Worm (Caenorhabditis elegans) whole organism, L3 larva: Measurements from ENCODE around the gene W03F9.4.
A peak's percentile ranks its signal among the peaks of the same experiment; 100 is the strongest.

Experiments
- R02D3.7 ChIP-seq: fragments of 150-350 bp; optimal IDR thresholded peaks from 2 replicates; lab custom pipeline; 2014; ENCODE audit warnings: missing biosample characterization, missing genetic modification characterization
- ZK546.5 ChIP-seq: sonication (generic microtip); optimal IDR thresholded peaks from 2 replicates; lab custom pipeline; 2017; ENCODE audit warnings: missing biosample characterization, missing genetic modification characterization
- aly-2 ChIP-seq: fragments of 150-350 bp; optimal IDR thresholded peaks from 2 replicates; lab custom pipeline; 2014; ENCODE audit warnings: missing biosample characterization, missing genetic modification characterization
- ama-1 ChIP-seq: fragments of 150-350 bp; optimal IDR thresholded peaks from 2 replicates; lab custom pipeline; 2018
- ceh-16 ChIP-seq: sonication (generic microtip); optimal IDR thresholded peaks from 2 replicates; lab custom pipeline; 2017; ENCODE audit warnings: missing biosample characterization, missing genetic modification characterization
- ceh-28 ChIP-seq: fragments of 150-350 bp; optimal IDR thresholded peaks from 2 replicates; lab custom pipeline; 2014; ENCODE audit warnings: missing biosample characterization, missing genetic modification reagents, missing genetic modification characterization
- ceh-82 ChIP-seq: fragments of 150-350 bp; optimal IDR thresholded peaks from 2 replicates; lab custom pipeline; 2014; ENCODE audit warnings: missing biosample characterization, missing genetic modification characterization
- ceh-9 ChIP-seq: sonication (generic microtip); optimal IDR thresholded peaks from 2 replicates; lab custom pipeline; 2018; ENCODE audit warnings: missing biosample characterization, missing genetic modification characterization
- daf-12 ChIP-seq: fragments of 150-350 bp; optimal IDR thresholded peaks from 2 replicates; lab custom pipeline; 2014; ENCODE audit warnings: missing biosample characterization, missing genetic modification reagents, missing genetic modification characterization
- egl-5 ChIP-seq: fragments of 150-350 bp; optimal IDR thresholded peaks from 2 replicates; lab custom pipeline; 2017; ENCODE audit warnings: missing biosample characterization, missing genetic modification reagents, missing genetic modification characterization, inconsistent platforms
- elt-1 ChIP-seq: fragments of 150-350 bp; optimal IDR thresholded peaks from 2 replicates; lab custom pipeline; 2014; ENCODE audit warnings: missing biosample characterization, missing genetic modification characterization
- elt-2 ChIP-seq: sonication (generic microtip); optimal IDR thresholded peaks from 2 replicates; lab custom pipeline; 2016; ENCODE audit warnings: missing genetic modification reagents, mild to moderate bottlenecking, missing genetic modification characterization, missing compliant biosample characterization
- elt-3 ChIP-seq, 3 experiments: fragments of 150-350 bp in 1 of 3; sonication (generic microtip) in 2 of 3; optimal IDR thresholded peaks; 2 replicates in 2 of 3; 4 replicates in 1 of 3; lab custom pipeline; 2014 to 2017; ENCODE audit warnings: missing biosample characterization in 3 of 3, missing genetic modification characterization in 3 of 3
- eor-1 ChIP-seq, 2 experiments: fragments of 150-350 bp; optimal IDR thresholded peaks; 2 replicates each; lab custom pipeline; 2014 to 2018; ENCODE audit warnings: missing biosample characterization in 2 of 2, missing genetic modification characterization in 2 of 2
- fkh-10 ChIP-seq: sonication (generic microtip); optimal IDR thresholded peaks from 2 replicates; lab custom pipeline; 2017; ENCODE audit warnings: missing biosample characterization, missing genetic modification reagents, missing genetic modification characterization
- fkh-2 ChIP-seq: fragments of 150-350 bp; optimal IDR thresholded peaks from 2 replicates; lab custom pipeline; 2014; ENCODE audit warnings: missing biosample characterization, missing genetic modification reagents, missing genetic modification characterization
- hmg-11 ChIP-seq: sonication (generic microtip); optimal IDR thresholded peaks from 2 replicates; lab custom pipeline; 2016; ENCODE audit warnings: missing genetic modification characterization, missing compliant biosample characterization
- jun-1 ChIP-seq: fragments of 150-350 bp; optimal IDR thresholded peaks from 2 replicates; lab custom pipeline; 2014; ENCODE audit warnings: missing biosample characterization, missing genetic modification reagents, missing genetic modification characterization
- lin-15B ChIP-seq: fragments of 150-350 bp; optimal IDR thresholded peaks from 2 replicates; lab custom pipeline; 2014; ENCODE audit warnings: missing biosample characterization, missing genetic modification characterization
- lin-39 ChIP-seq: fragments of 150-350 bp; optimal IDR thresholded peaks from 2 replicates; lab custom pipeline; 2018; ENCODE audit warnings: missing biosample characterization, missing genetic modification reagents, missing genetic modification characterization
- lsy-12 ChIP-seq: sonication (generic microtip); optimal IDR thresholded peaks from 2 replicates; lab custom pipeline; 2016; ENCODE audit warnings: mild to moderate bottlenecking, missing genetic modification characterization, missing compliant biosample characterization
- mml-1 ChIP-seq: fragments of 150-350 bp; sonication (generic microtip); optimal IDR thresholded peaks from 3 replicates; lab custom pipeline; 2014; ENCODE audit warnings: missing biosample characterization, missing genetic modification characterization
- nfya-1 ChIP-seq: sonication (generic microtip); optimal IDR thresholded peaks from 2 replicates; lab custom pipeline; 2017; ENCODE audit warnings: missing genetic modification characterization, mild to moderate bottlenecking, missing compliant biosample characterization, antibody characterized with exemption, moderate library complexity; ENCODE audit not compliant: insufficient read depth
- nhr-11 ChIP-seq: fragments of 150-350 bp; optimal IDR thresholded peaks from 2 replicates; lab custom pipeline; 2014; ENCODE audit warnings: missing biosample characterization, missing genetic modification characterization
- nhr-25 ChIP-seq: sonication (generic microtip); optimal IDR thresholded peaks from 2 replicates; lab custom pipeline; 2017; ENCODE audit warnings: missing biosample characterization, missing genetic modification characterization
- nhr-28 ChIP-seq: fragments of 150-350 bp; optimal IDR thresholded peaks from 2 replicates; lab custom pipeline; 2014; ENCODE audit warnings: missing biosample characterization, missing genetic modification characterization
- nhr-43 ChIP-seq: sonication (generic microtip); optimal IDR thresholded peaks from 2 replicates; lab custom pipeline; 2016; ENCODE audit warnings: mild to moderate bottlenecking, missing genetic modification characterization, missing compliant biosample characterization; ENCODE audit not compliant: poor library complexity, severe bottlenecking
- nhr-67 ChIP-seq: fragments of 150-350 bp; optimal IDR thresholded peaks from 2 replicates; lab custom pipeline; 2014; ENCODE audit warnings: missing biosample characterization, missing genetic modification characterization
- nhr-76 ChIP-seq: fragments of 150-350 bp; sonication (generic microtip); optimal IDR thresholded peaks from 5 replicates; lab custom pipeline; 2014; ENCODE audit warnings: missing biosample characterization, missing genetic modification characterization
- nhr-77 ChIP-seq: fragments of 150-350 bp; optimal IDR thresholded peaks from 2 replicates; lab custom pipeline; 2014; ENCODE audit warnings: missing biosample characterization, missing genetic modification characterization
- pha-4 ChIP-seq: fragments of 150-350 bp; optimal IDR thresholded peaks from 2 replicates; lab custom pipeline; 2014; ENCODE audit warnings: missing biosample characterization, missing genetic modification reagents, missing genetic modification characterization
- pqm-1 ChIP-seq: fragments of 150-350 bp; optimal IDR thresholded peaks from 2 replicates; lab custom pipeline; 2017; ENCODE audit warnings: missing biosample characterization, missing genetic modification characterization, inconsistent platforms
- sea-2 ChIP-seq: fragments of 150-350 bp; sonication (generic microtip); optimal IDR thresholded peaks from 4 replicates; lab custom pipeline; 2014; ENCODE audit warnings: missing biosample characterization, missing genetic modification reagents, missing genetic modification characterization
- tbx-2 ChIP-seq: sonication (generic microtip); optimal IDR thresholded peaks from 2 replicates; lab custom pipeline; 2016; ENCODE audit warnings: mild to moderate bottlenecking, missing genetic modification characterization, missing compliant biosample characterization
- unc-39 ChIP-seq: sonication (generic microtip); optimal IDR thresholded peaks from 4 replicates; lab custom pipeline; 2017; ENCODE audit warnings: missing biosample characterization, missing genetic modification characterization
- unc-62 ChIP-seq: fragments of 150-350 bp; sonication (generic microtip); optimal IDR thresholded peaks from 4 replicates; lab custom pipeline; 2014; ENCODE audit warnings: missing biosample characterization, missing genetic modification reagents, missing genetic modification characterization
- zag-1 ChIP-seq: fragments of 150-350 bp; optimal IDR thresholded peaks from 2 replicates; lab custom pipeline; 2014; ENCODE audit warnings: missing biosample characterization, missing genetic modification characterization
- ztf-11 ChIP-seq: fragments of 150-350 bp; optimal IDR thresholded peaks from 2 replicates; lab custom pipeline; 2014; ENCODE audit warnings: missing biosample characterization, missing genetic modification characterization
- ztf-4 ChIP-seq: fragments of 150-350 bp; optimal IDR thresholded peaks from 2 replicates; lab custom pipeline; 2014; ENCODE audit warnings: missing biosample characterization, missing genetic modification characterization

The W03F9.4 gene

DNA sequence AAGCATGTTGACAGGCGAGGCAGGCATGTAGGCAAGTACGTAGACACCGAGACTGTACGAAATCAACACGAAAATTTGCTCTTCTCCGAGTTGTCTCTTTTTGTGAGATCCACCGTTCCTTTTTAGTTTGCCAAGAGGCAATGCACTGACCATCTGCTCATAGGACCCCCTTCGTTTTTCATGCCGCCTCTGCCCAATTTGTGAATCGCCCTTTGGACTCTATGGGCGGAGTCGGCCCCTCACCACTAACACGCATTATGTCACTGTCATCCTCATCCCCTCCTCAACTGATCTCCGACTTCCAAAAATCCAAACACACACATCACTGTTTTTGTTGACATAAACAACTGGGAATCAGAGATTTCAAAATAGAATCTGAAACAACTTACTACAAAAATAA is 2.7 kb upstream of the W03F9.4 start:
- no peak for TF ChIP-seq ceh-16 (tag; lab: Kevin White, UChicago)
- TF ChIP-seq ztf-4 (tag; lab: Kevin White, UChicago), result no peak

DNA sequence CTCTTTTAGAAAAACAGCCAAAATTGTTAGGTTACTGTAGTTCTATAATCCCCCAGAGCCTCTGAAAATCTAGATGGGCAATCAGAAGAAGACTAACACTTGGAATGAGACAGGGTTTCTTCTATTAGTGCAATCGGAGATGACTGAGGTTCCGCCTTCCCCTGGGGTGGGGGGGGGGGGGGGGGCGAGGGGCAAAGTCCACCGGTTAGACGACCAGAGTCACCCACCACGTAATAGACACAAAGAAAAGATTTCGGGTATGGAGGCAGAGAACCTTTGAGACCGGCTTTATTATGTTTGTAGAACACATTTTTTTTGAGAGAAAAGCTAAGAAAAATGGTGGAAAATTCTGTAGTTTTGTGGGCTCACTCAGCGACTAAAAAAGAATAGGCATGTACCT is 968 bp upstream of the W03F9.4 start:
- peak; percentile 31 for TF ChIP-seq hmg-11 (tag; lab: Kevin White, UChicago)
- no peak for TF ChIP-seq fkh-10 (GFP tag; lab: Kevin White, UChicago)
- no peak for TF ChIP-seq elt-2 (tag; lab: Kevin White, UChicago)
- TF ChIP-seq ceh-9 (tag; lab: Kevin White, UChicago), result no peak
- no peak for TF ChIP-seq ztf-11 (tag; lab: Kevin White, UChicago)
- no peak for TF ChIP-seq egl-5 (tag; lab: Kevin White, UChicago)
- no peak for TF ChIP-seq nhr-25
- TF ChIP-seq daf-12 (tag; lab: Kevin White, UChicago), result no peak

DNA sequence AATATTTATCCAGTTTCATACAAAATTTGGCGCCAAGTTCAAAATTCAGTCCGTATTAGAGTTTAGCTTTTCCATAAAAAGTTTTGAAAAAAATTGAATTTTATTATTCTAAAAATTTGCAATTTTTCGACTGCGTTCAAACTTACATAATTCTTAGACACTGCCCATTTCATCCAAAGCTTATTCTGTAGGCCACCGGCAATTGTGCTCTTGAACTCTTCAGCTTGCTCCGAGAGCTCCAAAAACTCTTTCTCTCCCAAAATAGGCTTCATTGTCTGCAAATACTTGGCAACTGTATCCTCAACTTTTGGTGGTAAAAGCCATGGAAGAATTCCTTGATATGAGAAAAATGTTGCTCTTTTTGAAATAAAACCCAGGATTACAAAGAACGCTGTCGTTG is 1.1 kb downstream of the W03F9.4 start:
- no peak for TF ChIP-seq fkh-10 (GFP tag; lab: Kevin White, UChicago)
- no peak for TF ChIP-seq nhr-43 (tag; lab: Kevin White, UChicago)
- TF ChIP-seq jun-1, result no peak
- TF ChIP-seq fkh-2 (tag; lab: Kevin White, UChicago), result no peak
- TF ChIP-seq nhr-67 (tag; lab: Kevin White, UChicago), result no peak
- TF ChIP-seq unc-39 (tag; lab: Kevin White, UChicago), result no peak
- no peak for TF ChIP-seq zag-1
- TF ChIP-seq daf-12 (tag; lab: Kevin White, UChicago), result no peak
- no peak for TF ChIP-seq ZK546.5
- TF ChIP-seq unc-62 (GFP tag; lab: Kevin White, UChicago), result no peak
- TF ChIP-seq ceh-82 (tag; lab: Kevin White, UChicago), result no peak
- TF ChIP-seq eor-1 (tag; optimal IDR thresholded peaks at IDR 0.05; lab: Kevin White, UChicago), result no peak

DNA sequence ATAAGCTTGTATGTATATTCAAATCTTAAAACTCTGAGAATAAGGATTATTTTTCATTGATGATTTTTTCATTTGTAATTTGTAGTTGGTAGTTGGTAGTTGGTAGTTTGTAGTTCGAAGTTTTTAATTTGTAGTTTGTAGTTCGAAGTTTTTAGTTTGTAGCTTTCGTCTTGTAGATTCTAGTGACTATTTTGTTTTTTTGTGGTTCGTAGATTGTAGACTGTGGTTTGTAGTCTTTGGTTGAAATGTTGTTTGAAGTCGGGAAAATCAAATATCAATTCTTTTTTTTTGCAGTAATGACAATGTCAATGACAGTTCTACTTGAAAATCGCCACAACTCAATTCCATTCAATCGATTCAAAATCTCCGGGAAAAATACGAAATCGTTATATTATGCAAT is 5.5 kb downstream of the W03F9.4 start:
- TF ChIP-seq ceh-28 (tag; lab: Kevin White, UChicago), result no peak
- TF ChIP-seq ceh-9 (tag; lab: Kevin White, UChicago), result no peak
- no peak for TF ChIP-seq nhr-25
- TF ChIP-seq lin-15B, result no peak

DNA sequence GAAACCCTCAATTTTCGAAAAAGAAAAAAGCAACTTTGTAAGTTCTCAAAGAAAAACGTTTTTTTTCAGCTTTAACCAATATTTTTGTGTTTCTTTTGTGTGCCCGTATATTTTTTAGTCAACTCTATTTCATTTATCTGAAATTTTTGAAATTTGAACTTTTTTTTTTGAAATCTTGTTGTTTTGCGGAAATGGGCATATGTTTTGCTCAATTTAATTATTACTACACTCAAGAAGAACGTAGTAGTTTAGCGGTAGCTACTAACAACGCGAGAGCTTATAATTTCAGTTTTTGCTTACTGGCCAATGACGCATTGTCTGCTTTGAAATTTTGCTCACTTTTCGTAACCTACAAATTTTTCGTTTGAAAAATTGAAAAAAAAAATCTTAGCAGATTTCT is 6.4 kb downstream of the W03F9.4 start, which contains the start of gene srh-82:
Gene srh-82, plus strand, starts transcription at position 301 of the 400 bp plus-strand sequence.
- TF ChIP-seq daf-12 (tag; lab: Kevin White, UChicago) (no peak), mml-1 (tag; lab: Kevin White, UChicago) (no peak), ceh-82 (tag; lab: Kevin White, UChicago) (no peak), pha-4 (tag; lab: Kevin White, UChicago) (no peak), nhr-77 (tag; lab: Kevin White, UChicago) (no peak), ztf-4 (tag; lab: Kevin White, UChicago) (no peak), jun-1 (no peak), pqm-1 (no peak), R02D3.7 (tag; lab: Kevin White, UChicago) (no peak), nhr-11 (tag; lab: Kevin White, UChicago) (no peak)

DNA sequence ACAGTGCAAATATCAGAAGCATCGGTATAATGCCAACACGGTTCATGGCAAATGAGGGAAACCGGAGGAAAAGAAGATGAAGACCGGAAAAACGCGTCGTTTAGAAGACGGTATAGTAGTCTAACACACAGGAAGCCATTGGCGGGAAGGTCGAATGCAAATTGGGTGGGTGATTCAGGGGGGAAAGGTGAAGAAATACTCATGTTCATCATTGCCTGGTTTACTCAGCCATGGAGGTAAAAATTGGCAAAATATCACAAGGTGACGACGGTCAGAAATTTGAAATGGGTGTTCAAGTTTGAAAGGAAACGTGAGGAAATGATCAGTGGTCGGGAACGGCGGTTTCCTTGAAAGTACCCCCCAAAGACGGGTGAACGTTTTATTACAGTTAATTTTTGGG is 9.9 kb downstream of the W03F9.4 start, which contains the start of gene W03F9.11:
Gene W03F9.11, minus strand, starts transcription at position 101 of the 400 bp plus-strand sequence.
- TF ChIP-seq fkh-10 (GFP tag; lab: Kevin White, UChicago) (no peak), ztf-4 (tag; lab: Kevin White, UChicago) (no peak), elt-3 (tag; optimal IDR thresholded peaks at IDR 0.05; lab: Kevin White, UChicago) (no peak), lin-39 (tag; lab: Kevin White, UChicago) (no peak), unc-39 (tag; lab: Kevin White, UChicago) (no peak), elt-1 (tag; lab: Kevin White, UChicago) (no peak), ama-1 (no peak), aly-2 (tag; lab: Kevin White, UChicago) (no peak), lsy-12 (no peak), nhr-76 (no peak), nhr-28 (tag; lab: Kevin White, UChicago) (no peak), nfya-1 (tag; lab: Kevin White, UChicago) (no peak), elt-2 (tag; lab: Kevin White, UChicago) (no peak), nhr-77 (tag; lab: Kevin White, UChicago) (no peak), ceh-82 (tag; lab: Kevin White, UChicago) (no peak), sea-2 (GFP tag; lab: Kevin White, UChicago) (no peak), ztf-11 (tag; lab: Kevin White, UChicago) (no peak), lin-15B (no peak), tbx-2 (tag; lab: Kevin White, UChicago) (no peak)
